Fruit fly (Drosophila melanogaster) whole organism, pupa: Measurements from ENCODE around the gene CG14286.

Experiments
- CG10348 ChIP-seq: fragments of 200-800 bp; sonication (Bioruptor generic); IDR thresholded peaks from 2 replicates; pipeline ENCODE4 v1.3.6; 2022; ENCODE audit warnings: missing biosample characterization, missing genetic modification characterization
- CG12605 ChIP-seq: fragments of 200-800 bp; sonication (Bioruptor generic); IDR thresholded peaks from 2 replicates; pipeline ENCODE4 v1.3.6; 2022; ENCODE audit warnings: missing biosample characterization, missing genetic modification characterization
- CG13204 ChIP-seq: fragments of 200-800 bp; sonication (Bioruptor generic); optimal IDR thresholded peaks from 2 replicates; lab custom pipeline; 2018; ENCODE audit warnings: missing biosample characterization, mild to moderate bottlenecking, missing genetic modification characterization, moderate library complexity
- CG14655 ChIP-seq: fragments of 200-800 bp; sonication (Bioruptor generic); optimal IDR thresholded peaks from 3 replicates; lab custom pipeline; 2017; ENCODE audit warnings: mild to moderate bottlenecking, missing biosample characterization, missing genetic modification reagents, missing genetic modification characterization
- CG15710 ChIP-seq: fragments of 200-800 bp; sonication (Bioruptor generic); optimal IDR thresholded peaks from 2 replicates; lab custom pipeline; 2018; ENCODE audit warnings: missing biosample characterization, mild to moderate bottlenecking, missing genetic modification characterization, moderate library complexity
- CG17806 ChIP-seq: fragments of 200-800 bp; sonication (Bioruptor generic); optimal IDR thresholded peaks from 2 replicates; lab custom pipeline; 2018; ENCODE audit warnings: missing biosample characterization, mild to moderate bottlenecking, missing genetic modification characterization, moderate library complexity
- CG32121 ChIP-seq: fragments of 200-800 bp; sonication (Bioruptor generic); IDR thresholded peaks from 2 replicates; pipeline ENCODE4 v1.3.6; 2022; ENCODE audit warnings: missing biosample characterization, missing genetic modification characterization
- CG34367 ChIP-seq: fragments of 200-800 bp; sonication (Bioruptor generic); optimal IDR thresholded peaks from 2 replicates; lab custom pipeline; 2018; ENCODE audit warnings: missing biosample characterization, mild to moderate bottlenecking, missing genetic modification characterization
- CG4496 ChIP-seq: fragments of 200-800 bp; sonication (Bioruptor generic); IDR thresholded peaks from 3 replicates; pipeline ENCODE4 v1.3.6; 2022; ENCODE audit warnings: missing biosample characterization, missing genetic modification characterization
- CG8159 ChIP-seq: fragments of 200-800 bp; sonication (Bioruptor generic); optimal IDR thresholded peaks from 3 replicates; lab custom pipeline; 2018; ENCODE audit warnings: missing biosample characterization, mild to moderate bottlenecking, missing genetic modification characterization, moderate library complexity
- CG8301 ChIP-seq: fragments of 200-800 bp; sonication (Bioruptor generic); optimal IDR thresholded peaks from 2 replicates; lab custom pipeline; 2018; ENCODE audit warnings: missing biosample characterization, mild to moderate bottlenecking, missing genetic modification characterization
- CG9948 ChIP-seq: fragments of 200-800 bp; sonication (Bioruptor generic); optimal IDR thresholded peaks from 2 replicates; lab custom pipeline; 2018; ENCODE audit warnings: missing biosample characterization, mild to moderate bottlenecking, missing genetic modification characterization, moderate library complexity
- D1 ChIP-seq: fragments of 200-800 bp; sonication (Bioruptor generic); optimal IDR thresholded peaks from 2 replicates; lab custom pipeline; 2018; ENCODE audit warnings: missing biosample characterization, mild to moderate bottlenecking, missing genetic modification characterization, moderate library complexity
- EcR ChIP-seq: fragments of 200-800 bp; sonication (Bioruptor generic); optimal IDR thresholded peaks from 3 replicates; lab custom pipeline; 2019; ENCODE audit warnings: missing biosample characterization, missing genetic modification characterization, mild to moderate bottlenecking, moderate library complexity, missing genetic modification reagents
- Ets98B ChIP-seq: fragments of 200-800 bp; sonication (Bioruptor generic); IDR thresholded peaks from 2 replicates; pipeline ENCODE4 v1.3.6; 2022; ENCODE audit warnings: missing biosample characterization, missing genetic modification characterization
- Pif1A ChIP-seq: fragments of 200-800 bp; sonication (Bioruptor generic); optimal IDR thresholded peaks from 3 replicates; lab custom pipeline; 2016; ENCODE audit warnings: missing biosample characterization, missing genetic modification characterization
- Pif1B ChIP-seq: fragments of 200-800 bp; sonication (Bioruptor generic); optimal IDR thresholded peaks from 3 replicates; lab custom pipeline; 2016; ENCODE audit warnings: missing biosample characterization, missing genetic modification characterization
- Snoo ChIP-seq: fragments of 200-800 bp; sonication (Bioruptor generic); optimal IDR thresholded peaks from 3 replicates; lab custom pipeline; 2017; ENCODE audit warnings: missing biosample characterization, mild to moderate bottlenecking, missing genetic modification characterization, inconsistent platforms
- fd96Ca ChIP-seq: fragments of 200-800 bp; sonication (Bioruptor generic); IDR thresholded peaks from 3 replicates; pipeline ENCODE4 v1.3.6; 2022; ENCODE audit warnings: missing biosample characterization, missing genetic modification characterization
- gl ChIP-seq: fragments of 200-800 bp; sonication (Bioruptor generic); optimal IDR thresholded peaks from 2 replicates; lab custom pipeline; 2018; ENCODE audit warnings: missing biosample characterization, mild to moderate bottlenecking, missing genetic modification characterization
- rn ChIP-seq: fragments of 200-800 bp; sonication (Bioruptor generic); IDR thresholded peaks from 2 replicates; pipeline ENCODE4 v1.3.6; 2022; ENCODE audit warnings: missing biosample characterization, missing genetic modification characterization

Gene CG14286

DNA sequence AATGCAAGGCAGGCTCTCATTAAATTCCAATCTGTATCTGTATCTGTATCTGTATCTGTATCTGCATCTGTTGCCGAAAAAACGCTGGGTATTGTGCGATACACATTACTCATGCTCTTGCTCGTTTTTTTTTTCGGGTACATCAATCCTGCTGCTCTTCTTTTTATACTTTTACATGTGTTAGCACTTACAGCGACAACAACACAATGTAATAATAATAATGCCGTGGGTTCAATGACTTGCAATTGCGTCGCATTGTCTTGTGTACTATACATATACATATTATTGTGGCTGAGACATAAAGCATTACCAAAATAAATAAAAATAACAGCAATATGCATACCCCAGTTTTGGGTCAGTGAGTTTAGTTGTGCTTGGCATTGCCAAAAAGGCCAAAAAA lies 30.9 kb downstream of the CG14286 start:
- TF ChIP-seq EcR (GFP tag; lab: Kevin White, UChicago): peak; percentile 68
- no peak for TF ChIP-seq CG17806 (tag; lab: Kevin White, UChicago)

DNA sequence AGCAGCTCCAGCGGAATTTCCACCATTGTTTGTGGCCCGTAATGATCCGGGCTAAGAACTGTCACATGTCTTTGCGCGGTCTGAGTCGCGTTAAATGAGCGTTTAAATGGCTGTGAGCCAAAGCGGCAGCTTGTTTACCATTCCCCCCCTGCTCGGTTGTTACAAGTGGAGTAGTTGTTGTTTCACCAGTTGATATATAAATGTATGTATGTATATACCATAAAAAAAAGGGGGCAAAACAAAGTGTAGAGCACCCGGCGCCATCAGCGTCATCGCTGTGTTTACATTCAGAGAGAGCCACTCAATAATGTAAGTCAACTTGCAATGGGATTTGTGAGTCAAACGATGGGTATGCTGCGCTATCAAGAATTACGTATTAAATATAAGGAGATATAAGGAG lies 33.0 kb downstream of the CG14286 start:
- TF ChIP-seq CG34367: no peak
- 0 out of 3 replicates have a peak, but pooled peaks have one; percentile 24 for TF ChIP-seq fd96Ca (GFP tag; lab: Robert Waterston, UW)
- no peak for TF ChIP-seq D1 (tag; lab: Kevin White, UChicago)
- no peak for TF ChIP-seq CG14655 (GFP tag; lab: Kevin White, UChicago)
- TF ChIP-seq gl (tag; lab: Kevin White, UChicago): peak; percentile 27
- TF ChIP-seq CG4496 (GFP tag; lab: Robert Waterston, UW): peak; percentile 56; the same call in 1 of the 3 replicates
- TF ChIP-seq Pif1A (GFP tag; lab: Kevin White, UChicago): peak; percentile 34
- no peak for TF ChIP-seq CG10348
- peak; percentile 32 for TF ChIP-seq EcR (GFP tag; lab: Kevin White, UChicago)
- no peak for TF ChIP-seq CG12605 (GFP tag; lab: Robert Waterston, UW)
- no peak for TF ChIP-seq CG17806 (tag; lab: Kevin White, UChicago)
- TF ChIP-seq Ets98B (GFP tag; lab: Robert Waterston, UW): peak; percentile 32; the same call in 1 of the 2 replicates
- TF ChIP-seq CG8159: no peak
- no peak for TF ChIP-seq CG8301 (tag; lab: Kevin White, UChicago)
- no peak for TF ChIP-seq CG15710
- TF ChIP-seq CG9948 (tag; lab: Kevin White, UChicago): no peak
- TF ChIP-seq rn (GFP tag; lab: Robert Waterston, UW): no peak
- TF ChIP-seq CG32121: no peak
- TF ChIP-seq Pif1B (GFP tag; lab: Kevin White, UChicago): peak; percentile 53
- no peak for TF ChIP-seq Snoo (tag; lab: Kevin White, UChicago)
- TF ChIP-seq CG13204 (GFP tag; lab: Kevin White, UChicago): peak; percentile 42
- TF ChIP-seq, all 21 proteins: peak for 8

DNA sequence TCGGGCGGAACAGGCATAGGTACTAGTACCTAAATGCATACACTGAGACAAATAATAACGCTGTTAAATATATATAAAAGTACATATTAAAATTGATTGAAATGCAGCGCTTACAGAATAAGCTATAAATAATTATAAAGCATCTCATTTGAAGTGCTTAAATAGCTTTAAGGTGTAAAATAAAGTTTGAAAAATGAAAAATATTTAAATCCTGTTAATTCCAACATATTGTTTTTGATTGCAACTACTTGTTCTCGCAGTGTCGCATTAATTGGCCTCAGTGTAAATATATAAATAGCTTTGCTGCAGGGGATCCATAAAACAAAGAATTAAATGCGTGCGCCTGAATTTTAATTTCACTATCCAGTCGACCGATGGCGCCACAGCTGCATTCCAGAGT lies 34.5 kb downstream of the CG14286 start:
- peak; percentile 22 for TF ChIP-seq CG9948 (tag; lab: Kevin White, UChicago)
- no peak for TF ChIP-seq fd96Ca (GFP tag; lab: Robert Waterston, UW)
- TF ChIP-seq Pif1A (GFP tag; lab: Kevin White, UChicago): no peak
- TF ChIP-seq CG14655 (GFP tag; lab: Kevin White, UChicago): peak; percentile 0
- TF ChIP-seq EcR (GFP tag; lab: Kevin White, UChicago): no peak
- TF ChIP-seq Pif1B (GFP tag; lab: Kevin White, UChicago): no peak
- peak; percentile 16 for TF ChIP-seq CG15710
- TF ChIP-seq CG4496 (GFP tag; lab: Robert Waterston, UW): no peak
- peak; percentile 55 for TF ChIP-seq CG8159
- no peak for TF ChIP-seq CG10348
- no peak for TF ChIP-seq CG34367
- no peak for TF ChIP-seq rn (GFP tag; lab: Robert Waterston, UW)
- peak; percentile 39 for TF ChIP-seq CG17806 (tag; lab: Kevin White, UChicago)
- TF ChIP-seq CG32121: no peak
- peak; percentile 23 for TF ChIP-seq CG8301 (tag; lab: Kevin White, UChicago)

DNA sequence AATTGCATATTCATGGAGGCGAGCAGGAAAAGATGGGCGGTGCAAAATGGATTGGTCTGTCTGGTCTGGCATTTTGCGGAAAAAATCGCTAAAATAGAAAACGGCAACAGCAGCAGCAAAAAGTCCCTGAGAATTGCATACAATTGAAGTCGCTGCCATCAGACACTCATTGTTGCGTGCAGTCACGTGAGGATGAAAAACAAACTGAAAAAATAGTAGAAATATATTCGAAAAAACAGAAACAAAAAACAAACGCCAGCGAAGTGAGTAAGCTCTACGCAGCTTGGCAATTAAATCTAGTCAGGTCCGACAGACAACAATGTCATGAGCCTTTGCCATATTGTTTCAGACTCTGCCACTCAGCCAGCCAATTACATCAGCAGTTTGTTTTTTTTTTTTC lies 35.4 kb downstream of the CG14286 start:
- TF ChIP-seq CG15710: no peak
- peak; percentile 32; the same call in 1 of the 3 replicates for TF ChIP-seq CG4496 (GFP tag; lab: Robert Waterston, UW)
- peak; percentile 4 for TF ChIP-seq CG13204 (GFP tag; lab: Kevin White, UChicago)
- no peak for TF ChIP-seq D1 (tag; lab: Kevin White, UChicago)

DNA sequence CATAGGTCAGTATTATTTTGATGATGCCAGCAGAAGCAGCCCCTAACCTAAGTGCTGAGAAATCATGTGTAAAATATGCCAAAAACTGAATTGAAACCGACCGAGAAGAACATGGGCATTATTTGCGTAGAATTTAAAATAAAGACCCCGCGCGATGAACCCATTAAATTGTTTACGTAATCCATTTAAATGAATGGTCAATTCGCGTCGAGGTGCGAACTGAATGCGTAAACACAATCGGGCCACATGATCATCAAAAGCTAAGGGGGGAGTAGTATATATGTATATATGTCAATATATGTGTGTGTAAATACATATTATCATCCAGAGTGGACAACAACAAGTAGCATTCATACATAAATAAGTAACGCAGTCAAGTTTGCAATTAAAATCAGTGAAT lies 36.3 kb downstream of the CG14286 start:
- TF ChIP-seq gl (tag; lab: Kevin White, UChicago) (peak; percentile 13), EcR (GFP tag; lab: Kevin White, UChicago) (peak; percentile 60), rn (GFP tag; lab: Robert Waterston, UW) (no peak)

DNA sequence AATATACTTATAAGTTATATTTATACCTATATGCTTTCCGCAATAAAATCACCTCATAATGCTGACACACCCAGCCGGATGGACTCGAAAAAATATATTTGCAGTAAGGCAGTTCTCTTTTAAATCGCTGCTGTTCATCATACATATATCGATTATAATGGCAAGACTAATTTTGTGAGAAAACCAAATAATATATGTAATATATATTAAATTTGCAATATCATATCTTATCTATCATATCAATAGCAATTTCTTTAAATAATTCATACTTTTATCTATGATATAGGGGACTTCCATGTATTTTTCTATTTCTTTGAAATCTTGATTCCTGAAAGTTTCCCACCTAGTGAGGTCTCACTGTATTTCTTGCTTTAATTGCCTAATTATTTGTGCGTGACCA lies 38.7 kb downstream of the CG14286 start:
- TF ChIP-seq Pif1B (GFP tag; lab: Kevin White, UChicago) (no peak), EcR (GFP tag; lab: Kevin White, UChicago) (no peak), CG15710 (no peak), rn (GFP tag; lab: Robert Waterston, UW) (no peak), gl (tag; lab: Kevin White, UChicago) (no peak), Pif1A (GFP tag; lab: Kevin White, UChicago) (no peak), CG10348 (no peak), CG8301 (tag; lab: Kevin White, UChicago) (no peak), CG4496 (GFP tag; lab: Robert Waterston, UW) (no peak), Ets98B (GFP tag; lab: Robert Waterston, UW) (no peak)

DNA sequence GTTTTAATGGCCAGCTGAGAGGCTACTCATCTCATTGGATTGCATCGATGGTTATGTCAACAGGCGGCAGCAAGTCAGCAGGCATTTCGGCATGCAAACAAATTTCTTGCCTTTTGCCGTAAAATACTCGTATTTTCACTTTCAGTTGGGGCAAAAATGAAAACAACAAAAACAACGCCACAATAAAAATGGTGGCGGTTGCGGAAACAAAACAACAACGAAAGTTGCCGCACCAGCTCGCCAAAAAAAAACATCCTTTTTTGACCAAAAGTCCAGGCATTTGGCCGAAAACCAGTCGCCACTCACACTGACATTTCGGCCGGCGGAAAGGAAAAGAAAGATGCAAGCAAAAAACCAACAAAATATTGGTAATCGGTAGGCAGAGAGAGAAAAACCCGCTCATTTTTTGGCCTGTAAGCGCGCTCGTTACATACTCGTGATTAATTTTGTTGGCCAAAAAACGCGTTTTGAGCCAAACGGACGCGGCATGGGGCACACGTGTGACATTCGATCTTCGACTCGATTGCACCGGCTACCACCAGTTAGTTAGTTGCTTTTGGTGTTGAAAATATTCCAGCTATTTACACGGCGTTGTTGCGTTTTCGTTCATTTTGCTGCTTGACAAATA lies 40.3 kb downstream of the CG14286 start:
- TF ChIP-seq Pif1B (GFP tag; lab: Kevin White, UChicago) (peak; percentile 35), fd96Ca (GFP tag; lab: Robert Waterston, UW) (no peak), CG4496 (GFP tag; lab: Robert Waterston, UW) (peak; percentile 40; the same call in 1 of the 3 replicates), Snoo (tag; lab: Kevin White, UChicago) (peak; percentile 67), Ets98B (GFP tag; lab: Robert Waterston, UW) (peak; percentile 15; the same call in 1 of the 2 replicates), CG8159 (no peak)
- TF ChIP-seq, all 21 proteins: peak for 4
